Fruit fly (Drosophila melanogaster) whole organism, prepupa: ENCODE data around the gene betaNACtes1.

ENCODE experiments used
- Blimp-1 ChIP-seq: fragments of 200-800 bp; sonication (Bioruptor generic); optimal IDR thresholded peaks from 3 replicates; lab custom pipeline; 2017; ENCODE audit warnings: missing biosample characterization, missing genetic modification characterization, mild to moderate bottlenecking, moderate library complexity, missing genetic modification reagents
- CG10631 ChIP-seq: fragments of 200-800 bp; sonication (Bioruptor generic); optimal IDR thresholded peaks from 2 replicates; lab custom pipeline; 2016; ENCODE audit warnings: missing biosample characterization, missing genetic modification characterization
- CG10669 ChIP-seq: fragments of 200-800 bp; sonication (Bioruptor generic); optimal IDR thresholded peaks from 3 replicates; lab custom pipeline; 2018; ENCODE audit warnings: missing biosample characterization, mild to moderate bottlenecking, missing genetic modification characterization, moderate library complexity
- CG11762 ChIP-seq: fragments of 200-800 bp; sonication (Bioruptor generic); optimal IDR thresholded peaks from 3 replicates; lab custom pipeline; 2016; ENCODE audit warnings: missing biosample characterization, missing genetic modification characterization; ENCODE audit not compliant: insufficient read depth
- CG11902 ChIP-seq: fragments of 200-800 bp; sonication (Bioruptor generic); optimal IDR thresholded peaks from 3 replicates; lab custom pipeline; 2016; ENCODE audit warnings: missing biosample characterization, missing genetic modification characterization
- CG1621 ChIP-seq: fragments of 200-800 bp; sonication (Bioruptor generic); optimal IDR thresholded peaks from 3 replicates; lab custom pipeline; 2018; ENCODE audit warnings: missing biosample characterization, mild to moderate bottlenecking, missing genetic modification characterization
- CG16779 ChIP-seq: fragments of 200-800 bp; sonication (Bioruptor generic); optimal IDR thresholded peaks from 3 replicates; lab custom pipeline; 2017; ENCODE audit warnings: missing biosample characterization, mild to moderate bottlenecking, missing genetic modification characterization
- CG32006 ChIP-seq: fragments of 200-800 bp; sonication (Bioruptor generic); optimal IDR thresholded peaks from 3 replicates; lab custom pipeline; 2017; ENCODE audit warnings: missing biosample characterization, mild to moderate bottlenecking, missing genetic modification characterization
- CG34406 ChIP-seq: fragments of 200-800 bp; sonication (Bioruptor generic); optimal IDR thresholded peaks from 3 replicates; lab custom pipeline; 2016; ENCODE audit warnings: missing biosample characterization, missing genetic modification characterization
- CG4318 ChIP-seq: fragments of 200-800 bp; sonication (Bioruptor generic); optimal IDR thresholded peaks from 3 replicates; lab custom pipeline; 2017; ENCODE audit warnings: missing biosample characterization, mild to moderate bottlenecking, missing genetic modification characterization
- CG6163 ChIP-seq: fragments of 200-800 bp; sonication (Bioruptor generic); IDR thresholded peaks from 3 replicates; pipeline ENCODE4 v1.3.6; 2022; ENCODE audit warnings: missing biosample characterization, missing genetic modification characterization
- CG6276 ChIP-seq: fragments of 200-800 bp; sonication (Bioruptor generic); optimal IDR thresholded peaks from 2 replicates; lab custom pipeline; 2017; ENCODE audit warnings: missing biosample characterization, mild to moderate bottlenecking, missing genetic modification characterization
- CG6808 ChIP-seq: fragments of 200-800 bp; sonication (Bioruptor generic); optimal IDR thresholded peaks from 3 replicates; lab custom pipeline; 2017; ENCODE audit warnings: missing biosample characterization, missing genetic modification characterization, mild to moderate bottlenecking, moderate library complexity, missing genetic modification reagents
- CG7368 ChIP-seq: fragments of 200-800 bp; sonication (Bioruptor generic); optimal IDR thresholded peaks from 3 replicates; lab custom pipeline; 2016; ENCODE audit warnings: missing biosample characterization, missing genetic modification characterization
- CG8119 ChIP-seq: fragments of 200-800 bp; sonication (Bioruptor generic); IDR thresholded peaks from 3 replicates; pipeline ENCODE4 v1.3.6; 2022; ENCODE audit warnings: missing biosample characterization, missing genetic modification characterization
- CG9139 ChIP-seq: fragments of 200-800 bp; sonication (Bioruptor generic); optimal IDR thresholded peaks from 3 replicates; lab custom pipeline; 2017; ENCODE audit warnings: missing biosample characterization, mild to moderate bottlenecking, missing genetic modification characterization
- Eip75B ChIP-seq: fragments of 200-800 bp; sonication (Bioruptor generic); optimal IDR thresholded peaks from 3 replicates; lab custom pipeline; 2016; ENCODE audit warnings: missing biosample characterization, missing genetic modification characterization
- Eip78C ChIP-seq: fragments of 200-800 bp; sonication (Bioruptor generic); peaks from one replicate; lab custom pipeline; 2016; ENCODE audit warnings: missing biosample characterization, missing genetic modification characterization
- Eip93F ChIP-seq: fragments of 200-800 bp; sonication (Bioruptor generic); optimal IDR thresholded peaks from 2 replicates; lab custom pipeline; 2016; ENCODE audit warnings: missing biosample characterization, mild to moderate bottlenecking, missing genetic modification characterization
- Ets21C ChIP-seq: fragments of 200-800 bp; sonication (Bioruptor generic); optimal IDR thresholded peaks from 3 replicates; lab custom pipeline; 2016; ENCODE audit warnings: missing biosample characterization, missing genetic modification characterization
- Ets96B ChIP-seq: fragments of 200-800 bp; optimal IDR thresholded peaks from 2 replicates; lab custom pipeline; 2019; ENCODE audit warnings: missing biosample characterization, mild to moderate bottlenecking, missing genetic modification characterization, moderate library complexity
- Hr39 ChIP-seq: fragments of 200-800 bp; sonication (Bioruptor generic); optimal IDR thresholded peaks from 2 replicates; lab custom pipeline; 2016; ENCODE audit warnings: missing biosample characterization, missing genetic modification characterization
- Hr4 ChIP-seq: fragments of 200-800 bp; sonication (Bioruptor generic); optimal IDR thresholded peaks from 3 replicates; lab custom pipeline; 2016; ENCODE audit warnings: missing biosample characterization, missing genetic modification characterization
- Lpt ChIP-seq: fragments of 200-800 bp; sonication (Bioruptor generic); optimal IDR thresholded peaks from 3 replicates; lab custom pipeline; 2016; ENCODE audit warnings: missing biosample characterization, missing genetic modification characterization
- OdsH ChIP-seq: fragments of 200-800 bp; sonication (Bioruptor generic); optimal IDR thresholded peaks from 3 replicates; lab custom pipeline; 2016; ENCODE audit warnings: missing biosample characterization, missing genetic modification characterization
- Sox102F ChIP-seq: fragments of 200-800 bp; sonication (Bioruptor generic); optimal IDR thresholded peaks from 2 replicates; lab custom pipeline; 2016; ENCODE audit warnings: missing biosample characterization, mild to moderate bottlenecking, missing genetic modification characterization
- Sox14 ChIP-seq: fragments of 200-800 bp; sonication (Bioruptor generic); optimal IDR thresholded peaks from 3 replicates; lab custom pipeline; 2016; ENCODE audit warnings: missing biosample characterization, missing genetic modification characterization
- Sox15 ChIP-seq: fragments of 200-800 bp; sonication (Bioruptor generic); optimal IDR thresholded peaks from 3 replicates; lab custom pipeline; 2016; ENCODE audit warnings: missing biosample characterization, missing genetic modification characterization
- achi ChIP-seq: fragments of 200-800 bp; sonication (Bioruptor generic); optimal IDR thresholded peaks from 3 replicates; lab custom pipeline; 2016; ENCODE audit warnings: missing biosample characterization, missing genetic modification characterization
- dac ChIP-seq: fragments of 200-800 bp; sonication (Bioruptor generic); optimal IDR thresholded peaks from 2 replicates; lab custom pipeline; 2017; ENCODE audit warnings: missing biosample characterization, mild to moderate bottlenecking, missing genetic modification characterization
- dsx ChIP-seq: fragments of 200-800 bp; optimal IDR thresholded peaks from 3 replicates; lab custom pipeline; 2019; ENCODE audit warnings: missing biosample characterization, mild to moderate bottlenecking, missing genetic modification characterization, moderate library complexity; ENCODE audit not compliant: poor library complexity, severe bottlenecking
- eg ChIP-seq: fragments of 200-800 bp; sonication (Bioruptor generic); IDR thresholded peaks from 3 replicates; pipeline ENCODE4 v1.3.6; 2022; ENCODE audit warnings: missing biosample characterization, missing genetic modification characterization
- esn ChIP-seq: fragments of 200-800 bp; sonication (Bioruptor generic); optimal IDR thresholded peaks from 2 replicates; lab custom pipeline; 2016; ENCODE audit warnings: missing biosample characterization, mild to moderate bottlenecking, missing genetic modification characterization, moderate library complexity
- fd85E ChIP-seq: fragments of 200-800 bp; sonication (Bioruptor generic); optimal IDR thresholded peaks from 3 replicates; lab custom pipeline; 2016; ENCODE audit warnings: missing biosample characterization, missing genetic modification characterization
- lz ChIP-seq: fragments of 200-800 bp; sonication (Bioruptor generic); optimal IDR thresholded peaks from 3 replicates; lab custom pipeline; 2016; ENCODE audit warnings: missing biosample characterization, missing genetic modification characterization
- net ChIP-seq: fragments of 200-800 bp; sonication (Bioruptor generic); optimal IDR thresholded peaks from 3 replicates; lab custom pipeline; 2016; ENCODE audit warnings: missing biosample characterization, missing genetic modification characterization
- salr ChIP-seq, 2 experiments: fragments of 200-800 bp; sonication (Bioruptor generic); optimal IDR thresholded peaks; 3 replicates each; lab custom pipeline; 2016 to 2018; ENCODE audit warnings: missing biosample characterization in 2 of 2, missing genetic modification characterization in 2 of 2, mild to moderate bottlenecking in 1 of 2
- ss ChIP-seq, 2 experiments: fragments of 200-800 bp; sonication (Bioruptor generic); optimal IDR thresholded peaks; 2 replicates in 1 of 2; 3 replicates in 1 of 2; lab custom pipeline; 2017 to 2018; ENCODE audit warnings: mild to moderate bottlenecking in 2 of 2, missing biosample characterization in 2 of 2, missing genetic modification characterization in 2 of 2, moderate library complexity in 1 of 2
- svp ChIP-seq: fragments of 200-800 bp; sonication (Bioruptor generic); peaks from one replicate; lab custom pipeline; 2016; ENCODE audit warnings: missing biosample characterization, missing genetic modification characterization
- topi ChIP-seq: fragments of 200-800 bp; sonication (Bioruptor generic); optimal IDR thresholded peaks from 3 replicates; lab custom pipeline; 2016; ENCODE audit warnings: missing biosample characterization, missing genetic modification characterization
- vri ChIP-seq: fragments of 200-800 bp; sonication (Bioruptor generic); optimal IDR thresholded peaks from 3 replicates; lab custom pipeline; 2016; ENCODE audit warnings: missing biosample characterization, mild to moderate bottlenecking, missing genetic modification characterization

betaNACtes1 gene

dm6 chrX:14213509-14214154, 41.2 kb upstream of the betaNACtes1 start (continued):
- TF ChIP-seq Eip75B (GFP tag; lab: Kevin White, UChicago) (peak; percentile 16), CG8119 (GFP tag; lab: Robert Waterston, UW) (peak; percentile 54; the same call in 2 of the 3 replicates), salr (GFP tag; optimal IDR thresholded peaks at IDR 0.05; lab: Kevin White, UChicago) (peak in 1 of 2 experiments; percentile 30), dsx (no peak), CG11762 (GFP tag; lab: Kevin White, UChicago) (no peak), topi (GFP tag; lab: Kevin White, UChicago) (no peak), CG10631 (peak; percentile 12), CG6808 (peak; percentile 51), eg (GFP tag; lab: Robert Waterston, UW) (peak; percentile 72), Ets96B (no peak), CG16779 (no peak), CG34406 (GFP tag; lab: Kevin White, UChicago) (no peak), CG9139 (GFP tag; lab: Kevin White, UChicago) (no peak), Eip93F (GFP tag; lab: Kevin White, UChicago) (no peak), net (GFP tag; lab: Kevin White, UChicago) (peak; percentile 5), achi (GFP tag; lab: Kevin White, UChicago) (peak; percentile 25), CG10669 (GFP tag; lab: Kevin White, UChicago) (no peak), OdsH (GFP tag; lab: Kevin White, UChicago) (peak; percentile 42), ss (GFP tag; optimal IDR thresholded peaks at IDR 0.05; lab: Kevin White, UChicago) (no peak), vri (GFP tag; lab: Kevin White, UChicago) (no peak), Lpt (GFP tag; lab: Kevin White, UChicago) (peak; percentile 34), Hr39 (GFP tag; lab: Kevin White, UChicago) (no peak)

DNA sequence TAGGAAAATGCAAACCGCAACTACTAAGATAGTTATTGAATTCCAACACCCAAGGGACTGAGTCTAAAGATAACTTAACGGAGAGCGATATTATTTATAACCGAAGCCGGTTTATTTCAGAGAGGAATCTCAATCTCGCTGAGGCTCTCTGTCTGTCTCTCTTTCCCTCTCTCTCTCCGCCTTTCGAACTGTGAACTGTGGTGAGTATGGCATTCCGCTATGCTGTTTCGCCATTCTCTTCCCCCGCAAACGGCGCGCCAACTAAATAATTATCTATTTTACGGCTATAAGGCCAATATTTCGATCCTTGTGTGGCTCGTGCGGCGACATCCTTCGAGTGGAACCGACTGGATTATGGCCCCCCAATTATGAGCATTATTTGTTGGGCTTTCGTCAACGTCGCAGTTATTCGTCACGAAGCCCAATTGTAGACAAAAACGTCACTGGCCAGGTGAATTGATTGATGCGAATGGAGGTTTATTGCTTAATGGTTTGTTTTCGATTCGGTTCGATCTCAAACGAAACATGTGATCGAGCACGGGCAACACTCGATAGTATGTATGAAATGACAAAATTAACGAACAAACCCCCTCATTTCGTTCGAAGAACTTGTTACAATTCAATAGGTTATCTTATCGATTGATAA, 39.8 kb upstream of the betaNACtes1 start:
- TF ChIP-seq ss (GFP tag; optimal IDR thresholded peaks at IDR 0.05; lab: Kevin White, UChicago) (peak; percentile 23 to 48), CG8119 (GFP tag; lab: Robert Waterston, UW) (no peak), CG6163 (GFP tag; lab: Robert Waterston, UW) (0 out of 3 replicates have a peak, but pooled peaks have one; percentile 42), lz (no peak), svp (peak; percentile 47), eg (GFP tag; lab: Robert Waterston, UW) (peak; percentile 18; the same call in 1 of the 3 replicates), Hr4 (GFP tag; lab: Kevin White, UChicago) (no peak), CG9139 (GFP tag; lab: Kevin White, UChicago) (peak; percentile 38), fd85E (GFP tag; lab: Kevin White, UChicago) (no peak), dsx (peak; percentile 12), Eip78C (GFP tag; lab: Kevin White, UChicago) (peak; percentile 4), CG1621 (peak; percentile 61), CG6808 (peak; percentile 1), CG11902 (GFP tag; lab: Kevin White, UChicago) (no peak)

DNA sequence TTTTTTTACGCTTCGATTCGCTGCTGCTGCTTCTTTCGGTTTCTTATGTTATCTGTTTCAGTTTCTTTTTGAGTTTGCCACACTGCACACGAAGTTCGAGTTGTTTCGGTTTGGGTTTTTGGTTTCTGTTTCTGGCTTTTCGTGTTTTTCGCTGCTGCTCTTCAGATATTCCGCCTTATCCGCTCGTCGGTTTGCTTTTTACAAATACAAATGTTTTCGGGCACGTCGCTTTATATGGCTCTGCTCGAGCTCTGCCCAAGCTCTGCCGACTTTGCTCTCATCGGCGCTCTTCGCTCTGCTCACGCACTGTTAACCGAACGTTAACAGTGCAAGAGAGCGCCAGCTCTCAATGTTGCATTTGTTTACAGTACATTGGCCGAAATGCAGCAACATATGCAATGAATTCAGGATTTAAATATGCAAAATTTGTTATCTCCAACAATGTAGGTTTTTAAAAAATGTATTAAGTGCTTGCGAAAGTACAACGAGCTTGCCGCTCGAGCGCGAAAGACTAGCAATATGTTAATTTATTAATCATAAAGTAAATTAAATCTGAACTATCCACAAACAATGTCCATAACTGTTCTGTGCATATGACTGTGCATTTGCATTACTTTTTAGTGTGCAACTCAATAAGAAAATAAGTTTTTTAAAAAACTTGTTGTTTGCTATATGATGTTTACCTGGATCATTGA, 39.0 kb upstream of the betaNACtes1 start:
- TF ChIP-seq Sox14 (GFP tag; lab: Kevin White, UChicago) (peak; percentile 28), fd85E (GFP tag; lab: Kevin White, UChicago) (no peak), CG34406 (GFP tag; lab: Kevin White, UChicago) (no peak), Ets21C (no peak), Blimp-1 (GFP tag; lab: Kevin White, UChicago) (no peak), CG10631 (no peak), achi (GFP tag; lab: Kevin White, UChicago) (peak; percentile 24), CG11902 (GFP tag; lab: Kevin White, UChicago) (no peak), Sox15 (GFP tag; lab: Kevin White, UChicago) (no peak), lz (no peak), CG6276 (GFP tag; lab: Kevin White, UChicago) (no peak), Eip75B (GFP tag; lab: Kevin White, UChicago) (no peak), esn (peak; percentile 14), OdsH (GFP tag; lab: Kevin White, UChicago) (peak; percentile 38), Hr39 (GFP tag; lab: Kevin White, UChicago) (no peak), salr (GFP tag; optimal IDR thresholded peaks at IDR 0.05; lab: Kevin White, UChicago) (peak in 1 of 2 experiments; percentile 49), dac (no peak), eg (GFP tag; lab: Robert Waterston, UW) (peak; percentile 40; the same call in 1 of the 3 replicates), CG32006 (GFP tag; lab: Kevin White, UChicago) (peak; percentile 76), Hr4 (GFP tag; lab: Kevin White, UChicago) (peak; percentile 48), CG9139 (GFP tag; lab: Kevin White, UChicago) (no peak), net (GFP tag; lab: Kevin White, UChicago) (no peak), CG4318 (GFP tag; lab: Kevin White, UChicago) (peak; percentile 40), CG7368 (no peak), Lpt (GFP tag; lab: Kevin White, UChicago) (no peak), Sox102F (GFP tag; lab: Kevin White, UChicago) (peak; percentile 10)
